Worm (Caenorhabditis elegans) whole organism, early embryonic: ENCODE data around the gene attf-5.

Experiments
- ama-1 ChIP-seq: fragments of 150-350 bp; optimal IDR thresholded peaks from 2 replicates; lab custom pipeline; 2014
- ceh-13 ChIP-seq: fragments of 200-800 bp; sonication (Bioruptor generic); optimal IDR thresholded peaks from 2 replicates; lab custom pipeline; 2018; ENCODE audit warnings: mild to moderate bottlenecking, missing genetic modification characterization, missing compliant biosample characterization
- ets-7 ChIP-seq: sonication (generic microtip); optimal IDR thresholded peaks from 2 replicates; lab custom pipeline; 2016; ENCODE audit warnings: missing genotype, missing genetic modification characterization, missing compliant biosample characterization
- flt-1 ChIP-seq: fragments of 200-800 bp; sonication (Bioruptor generic); IDR thresholded peaks from 2 replicates; pipeline ENCODE4 v1.3.6; 2022; ENCODE audit warnings: missing genetic modification characterization, missing compliant biosample characterization
- hmbx-1 ChIP-seq: sonication (generic microtip); optimal IDR thresholded peaks from 2 replicates; lab custom pipeline; 2016; ENCODE audit warnings: mild to moderate bottlenecking, missing genetic modification characterization, missing compliant biosample characterization
- pes-1 ChIP-seq: fragments of 200-800 bp; sonication (Bioruptor generic); IDR thresholded peaks from 2 replicates; pipeline ENCODE4 v1.3.6; 2022; ENCODE audit warnings: missing genetic modification reagents, missing genetic modification characterization, missing compliant biosample characterization
- scrt-1 ChIP-seq: fragments of 200-800 bp; sonication (Bioruptor generic); IDR thresholded peaks from 2 replicates; pipeline ENCODE4 v1.3.6; 2022; ENCODE audit warnings: missing genetic modification characterization, missing compliant biosample characterization
- tbx-11 ChIP-seq: fragments of 200-800 bp; sonication (Bioruptor generic); IDR thresholded peaks from 2 replicates; pipeline ENCODE4 v1.3.6; 2022; ENCODE audit warnings: missing genetic modification characterization, missing compliant biosample characterization
- tra-4 ChIP-seq: sonication (generic microtip); optimal IDR thresholded peaks from 2 replicates; lab custom pipeline; 2017; ENCODE audit warnings: missing genetic modification characterization, missing compliant biosample characterization

- TF ChIP-seq ama-1 (lab: Kevin White, UChicago) (no peak), pes-1 (GFP tag; lab: Robert Waterston, UW) (no peak), tbx-11 (GFP tag; lab: Robert Waterston, UW) (no peak), tra-4 (tag; lab: Kevin White, UChicago) (no peak), scrt-1 (GFP tag; lab: Robert Waterston, UW) (no peak), ets-7 (no peak), flt-1 (GFP tag; lab: Robert Waterston, UW) (no peak), ceh-13 (GFP tag; lab: Kevin White, UChicago) (no peak), hmbx-1 (tag; lab: Kevin White, UChicago) (no peak)
These were observed 40.5 kb downstream of the attf-5 start, which contains the start of gene wdr-54 for ce11 chrX:828603-829002.
